Worm (Caenorhabditis elegans): ENCODE measurements around the gene Y57G11B.3.

Gene Y57G11B.3

ce11 chrIV:14572607-14573006 is 1.6 kb downstream of the Y57G11B.3 start, which contains the start of gene glb-34 (continued):
- TF ChIP-seq zim-3 (tag; optimal IDR thresholded peaks at IDR 0.05) (no peak), fkh-3 (tag; optimal IDR thresholded peaks at IDR 0.05) (no peak)

ce11 chrIV:14571626-14572025 is 2.6 kb downstream of the Y57G11B.3 start:
- TF ChIP-seq F37B4.10 (GFP tag; IDR thresholded peaks at IDR 0.05) = 0 out of 2 replicates have a peak, but pooled peaks have one; percentile 81
- no peak for TF ChIP-seq sptf-2 (GFP tag; optimal IDR thresholded peaks at IDR 0.05)
- TF ChIP-seq T07F8.4 (tag; optimal IDR thresholded peaks at IDR 0.05) = no peak
- no peak for TF ChIP-seq ztf-28 (GFP tag; IDR thresholded peaks at IDR 0.05)
- TF ChIP-seq Y56A3A.18 (GFP tag; IDR thresholded peaks at IDR 0.05) = no peak

ce11 chrIV:14565062-14565461 is 9.1 kb downstream of the Y57G11B.3 start, which contains the start of gene Y57G11B.2:
TSS of gene Y57G11B.2 (plus strand) at chrIV:14565362.
- TF ChIP-seq egl-18 (GFP tag; IDR thresholded peaks at IDR 0.05) (no peak), F37B4.10 (GFP tag; IDR thresholded peaks at IDR 0.05) (no peak), bed-2 (GFP tag; IDR thresholded peaks at IDR 0.05) (no peak), rec-8 (tag; optimal IDR thresholded peaks at IDR 0.05) (no peak), cebp-1 (GFP tag; IDR thresholded peaks at IDR 0.05) (no peak), cebp-1 (tag; optimal IDR thresholded peaks at IDR 0.05) (no peak), ztf-6 (GFP tag; IDR thresholded peaks at IDR 0.05) (no peak)

- no peak for TF ChIP-seq ztf-18 (tag; optimal IDR thresholded peaks at IDR 0.05)
- TF ChIP-seq nhr-120 (GFP tag; IDR thresholded peaks at IDR 0.05) = no peak
- no peak for TF ChIP-seq dpl-1 (GFP tag; optimal IDR thresholded peaks at IDR 0.05)
- no peak for TF ChIP-seq gei-17 (GFP tag; optimal IDR thresholded peaks at IDR 0.05)
- no peak for TF ChIP-seq sea-2 (GFP tag; IDR thresholded peaks at IDR 0.05)
- no peak for TF ChIP-seq atf-7 (tag; optimal IDR thresholded peaks at IDR 0.05)
- TF ChIP-seq snpc-4 (GFP tag; optimal IDR thresholded peaks at IDR 0.05) = peak; percentile 34
- peak; percentile 8 to 87 (median 44) for TF ChIP-seq snpc-4 (tag; optimal IDR thresholded peaks at IDR 0.05)
- no peak for TF ChIP-seq lin-54 (GFP tag; optimal IDR thresholded peaks at IDR 0.05)
- TF ChIP-seq pha-4 (tag; optimal IDR thresholded peaks at IDR 0.05) = no peak
- TF ChIP-seq F33H1.4 (GFP tag; IDR thresholded peaks at IDR 0.05) = no peak
- no peak for TF ChIP-seq rcor-1 (GFP tag; IDR thresholded peaks at IDR 0.05)
- no peak for TF ChIP-seq egrh-3 (GFP tag; IDR thresholded peaks at IDR 0.05)
- TF ChIP-seq F55B11.4 (tag; optimal IDR thresholded peaks at IDR 0.05; ENCODE audit: borderline replicate concordance, insufficient read depth) = no peak
- no peak for TF ChIP-seq mcd-1 (GFP tag; IDR thresholded peaks at IDR 0.05)
- no peak for TF ChIP-seq zfh-2 (GFP tag; conservative IDR thresholded peaks at IDR 0.05)
- TF ChIP-seq C06A6.2 (GFP tag; conservative IDR thresholded peaks at IDR 0.05) = no peak
- no peak for TF ChIP-seq ztf-26 (tag; optimal IDR thresholded peaks at IDR 0.05)
- no peak for TF ChIP-seq attf-3 (GFP tag; conservative IDR thresholded peaks at IDR 0.05)
- TF ChIP-seq nhr-80 (tag; optimal IDR thresholded peaks at IDR 0.05) = peak; percentile 44
- TF ChIP-seq ccch-3 (GFP tag; optimal IDR thresholded peaks at IDR 0.05) = no peak
- TF ChIP-seq attf-6 (GFP tag; IDR thresholded peaks at IDR 0.05) = peak; percentile 27; the same call in 1 of the 2 replicates
- no peak for TF ChIP-seq mes-4 (tag; optimal IDR thresholded peaks at IDR 0.05)
- no peak for TF ChIP-seq hlh-26 (GFP tag; conservative IDR thresholded peaks at IDR 0.05)
- TF ChIP-seq ceh-100 (GFP tag; IDR thresholded peaks at IDR 0.05) = no peak
- TF ChIP-seq ceh-27 (GFP tag; optimal IDR thresholded peaks at IDR 0.05) = no peak
Measured at ce11 chrIV:14562649-14563268, 11.4 kb downstream of the Y57G11B.3 start.
